Worm (Caenorhabditis elegans) whole organism, L3 larva: ENCODE results near the gene T04A8.18.

Source experiments
- R02D3.7 ChIP-seq: fragments of 150-350 bp; optimal IDR thresholded peaks from 2 replicates; lab custom pipeline; 2014; ENCODE audit warnings: missing biosample characterization, missing genetic modification characterization
- ZK546.5 ChIP-seq: sonication (generic microtip); optimal IDR thresholded peaks from 2 replicates; lab custom pipeline; 2017; ENCODE audit warnings: missing biosample characterization, missing genetic modification characterization
- ama-1 ChIP-seq: fragments of 150-350 bp; optimal IDR thresholded peaks from 2 replicates; lab custom pipeline; 2018
- ceh-16 ChIP-seq: sonication (generic microtip); optimal IDR thresholded peaks from 2 replicates; lab custom pipeline; 2017; ENCODE audit warnings: missing biosample characterization, missing genetic modification characterization
- ceh-28 ChIP-seq: fragments of 150-350 bp; optimal IDR thresholded peaks from 2 replicates; lab custom pipeline; 2014; ENCODE audit warnings: missing biosample characterization, missing genetic modification reagents, missing genetic modification characterization
- ceh-82 ChIP-seq: fragments of 150-350 bp; optimal IDR thresholded peaks from 2 replicates; lab custom pipeline; 2014; ENCODE audit warnings: missing biosample characterization, missing genetic modification characterization
- ceh-9 ChIP-seq: sonication (generic microtip); optimal IDR thresholded peaks from 2 replicates; lab custom pipeline; 2018; ENCODE audit warnings: missing biosample characterization, missing genetic modification characterization
- daf-12 ChIP-seq: fragments of 150-350 bp; optimal IDR thresholded peaks from 2 replicates; lab custom pipeline; 2014; ENCODE audit warnings: missing biosample characterization, missing genetic modification reagents, missing genetic modification characterization
- egl-5 ChIP-seq: fragments of 150-350 bp; optimal IDR thresholded peaks from 2 replicates; lab custom pipeline; 2017; ENCODE audit warnings: missing biosample characterization, missing genetic modification reagents, missing genetic modification characterization, inconsistent platforms
- elt-1 ChIP-seq: fragments of 150-350 bp; optimal IDR thresholded peaks from 2 replicates; lab custom pipeline; 2014; ENCODE audit warnings: missing biosample characterization, missing genetic modification characterization
- elt-2 ChIP-seq: sonication (generic microtip); optimal IDR thresholded peaks from 2 replicates; lab custom pipeline; 2016; ENCODE audit warnings: missing genetic modification reagents, mild to moderate bottlenecking, missing genetic modification characterization, missing compliant biosample characterization
- elt-3 ChIP-seq, 3 experiments: fragments of 150-350 bp in 1 of 3; sonication (generic microtip) in 2 of 3; optimal IDR thresholded peaks; 2 replicates in 2 of 3; 4 replicates in 1 of 3; lab custom pipeline; 2014 to 2017; ENCODE audit warnings: missing biosample characterization in 3 of 3, missing genetic modification characterization in 3 of 3
- eor-1 ChIP-seq, 2 experiments: fragments of 150-350 bp; optimal IDR thresholded peaks; 2 replicates each; lab custom pipeline; 2014 to 2018; ENCODE audit warnings: missing biosample characterization in 2 of 2, missing genetic modification characterization in 2 of 2
- fkh-10 ChIP-seq: sonication (generic microtip); optimal IDR thresholded peaks from 2 replicates; lab custom pipeline; 2017; ENCODE audit warnings: missing biosample characterization, missing genetic modification reagents, missing genetic modification characterization
- fkh-2 ChIP-seq: fragments of 150-350 bp; optimal IDR thresholded peaks from 2 replicates; lab custom pipeline; 2014; ENCODE audit warnings: missing biosample characterization, missing genetic modification reagents, missing genetic modification characterization
- fos-1 ChIP-seq: fragments of 150-350 bp; optimal IDR thresholded peaks from 2 replicates; lab custom pipeline; 2014; ENCODE audit warnings: missing biosample characterization, missing genetic modification characterization
- hmg-11 ChIP-seq: sonication (generic microtip); optimal IDR thresholded peaks from 2 replicates; lab custom pipeline; 2016; ENCODE audit warnings: missing genetic modification characterization, missing compliant biosample characterization
- jun-1 ChIP-seq: fragments of 150-350 bp; optimal IDR thresholded peaks from 2 replicates; lab custom pipeline; 2014; ENCODE audit warnings: missing biosample characterization, missing genetic modification reagents, missing genetic modification characterization
- lin-15B ChIP-seq: fragments of 150-350 bp; optimal IDR thresholded peaks from 2 replicates; lab custom pipeline; 2014; ENCODE audit warnings: missing biosample characterization, missing genetic modification characterization
- lin-39 ChIP-seq: fragments of 150-350 bp; optimal IDR thresholded peaks from 2 replicates; lab custom pipeline; 2018; ENCODE audit warnings: missing biosample characterization, missing genetic modification reagents, missing genetic modification characterization
- lsy-12 ChIP-seq: sonication (generic microtip); optimal IDR thresholded peaks from 2 replicates; lab custom pipeline; 2016; ENCODE audit warnings: mild to moderate bottlenecking, missing genetic modification characterization, missing compliant biosample characterization
- mdl-1 ChIP-seq: fragments of 150-350 bp; optimal IDR thresholded peaks from 2 replicates; lab custom pipeline; 2014; ENCODE audit warnings: missing biosample characterization, missing genetic modification characterization
- mml-1 ChIP-seq: fragments of 150-350 bp; sonication (generic microtip); optimal IDR thresholded peaks from 3 replicates; lab custom pipeline; 2014; ENCODE audit warnings: missing biosample characterization, missing genetic modification characterization
- nfya-1 ChIP-seq: sonication (generic microtip); optimal IDR thresholded peaks from 2 replicates; lab custom pipeline; 2017; ENCODE audit warnings: missing genetic modification characterization, mild to moderate bottlenecking, missing compliant biosample characterization, antibody characterized with exemption, moderate library complexity; ENCODE audit not compliant: insufficient read depth
- nhr-11 ChIP-seq: fragments of 150-350 bp; optimal IDR thresholded peaks from 2 replicates; lab custom pipeline; 2014; ENCODE audit warnings: missing biosample characterization, missing genetic modification characterization
- nhr-12 ChIP-seq: fragments of 150-350 bp; optimal IDR thresholded peaks from 2 replicates; lab custom pipeline; 2014; ENCODE audit warnings: missing biosample characterization, missing genetic modification characterization
- nhr-23 ChIP-seq: fragments of 150-350 bp; optimal IDR thresholded peaks from 2 replicates; lab custom pipeline; 2014; ENCODE audit warnings: missing biosample characterization, missing genetic modification reagents, missing genetic modification characterization
- nhr-237 ChIP-seq: fragments of 150-350 bp; optimal IDR thresholded peaks from 2 replicates; lab custom pipeline; 2014; ENCODE audit warnings: missing biosample characterization, missing genetic modification characterization
- nhr-25 ChIP-seq: sonication (generic microtip); optimal IDR thresholded peaks from 2 replicates; lab custom pipeline; 2017; ENCODE audit warnings: missing biosample characterization, missing genetic modification characterization
- nhr-43 ChIP-seq: sonication (generic microtip); optimal IDR thresholded peaks from 2 replicates; lab custom pipeline; 2016; ENCODE audit warnings: mild to moderate bottlenecking, missing genetic modification characterization, missing compliant biosample characterization; ENCODE audit not compliant: poor library complexity, severe bottlenecking
- nhr-67 ChIP-seq: fragments of 150-350 bp; optimal IDR thresholded peaks from 2 replicates; lab custom pipeline; 2014; ENCODE audit warnings: missing biosample characterization, missing genetic modification characterization
- nhr-76 ChIP-seq: fragments of 150-350 bp; sonication (generic microtip); optimal IDR thresholded peaks from 5 replicates; lab custom pipeline; 2014; ENCODE audit warnings: missing biosample characterization, missing genetic modification characterization
- nhr-77 ChIP-seq: fragments of 150-350 bp; optimal IDR thresholded peaks from 2 replicates; lab custom pipeline; 2014; ENCODE audit warnings: missing biosample characterization, missing genetic modification characterization
- pha-4 ChIP-seq: fragments of 150-350 bp; optimal IDR thresholded peaks from 2 replicates; lab custom pipeline; 2014; ENCODE audit warnings: missing biosample characterization, missing genetic modification reagents, missing genetic modification characterization
- pqm-1 ChIP-seq: fragments of 150-350 bp; optimal IDR thresholded peaks from 2 replicates; lab custom pipeline; 2017; ENCODE audit warnings: missing biosample characterization, missing genetic modification characterization, inconsistent platforms
- sea-2 ChIP-seq: fragments of 150-350 bp; sonication (generic microtip); optimal IDR thresholded peaks from 4 replicates; lab custom pipeline; 2014; ENCODE audit warnings: missing biosample characterization, missing genetic modification reagents, missing genetic modification characterization
- skn-1 ChIP-seq: fragments of 150-350 bp; optimal IDR thresholded peaks from 2 replicates; lab custom pipeline; 2014; ENCODE audit warnings: missing biosample characterization, missing genetic modification characterization
- snpc-4 ChIP-seq: fragments of 150-350 bp; optimal IDR thresholded peaks from 2 replicates; lab custom pipeline; 2014; ENCODE audit warnings: missing biosample characterization, missing genetic modification characterization
- tbx-2 ChIP-seq: sonication (generic microtip); optimal IDR thresholded peaks from 2 replicates; lab custom pipeline; 2016; ENCODE audit warnings: mild to moderate bottlenecking, missing genetic modification characterization, missing compliant biosample characterization
- unc-39 ChIP-seq: sonication (generic microtip); optimal IDR thresholded peaks from 4 replicates; lab custom pipeline; 2017; ENCODE audit warnings: missing biosample characterization, missing genetic modification characterization
- zag-1 ChIP-seq: fragments of 150-350 bp; optimal IDR thresholded peaks from 2 replicates; lab custom pipeline; 2014; ENCODE audit warnings: missing biosample characterization, missing genetic modification characterization
- ztf-11 ChIP-seq: fragments of 150-350 bp; optimal IDR thresholded peaks from 2 replicates; lab custom pipeline; 2014; ENCODE audit warnings: missing biosample characterization, missing genetic modification characterization
- ztf-4 ChIP-seq: fragments of 150-350 bp; optimal IDR thresholded peaks from 2 replicates; lab custom pipeline; 2014; ENCODE audit warnings: missing biosample characterization, missing genetic modification characterization

T04A8.18 gene

DNA sequence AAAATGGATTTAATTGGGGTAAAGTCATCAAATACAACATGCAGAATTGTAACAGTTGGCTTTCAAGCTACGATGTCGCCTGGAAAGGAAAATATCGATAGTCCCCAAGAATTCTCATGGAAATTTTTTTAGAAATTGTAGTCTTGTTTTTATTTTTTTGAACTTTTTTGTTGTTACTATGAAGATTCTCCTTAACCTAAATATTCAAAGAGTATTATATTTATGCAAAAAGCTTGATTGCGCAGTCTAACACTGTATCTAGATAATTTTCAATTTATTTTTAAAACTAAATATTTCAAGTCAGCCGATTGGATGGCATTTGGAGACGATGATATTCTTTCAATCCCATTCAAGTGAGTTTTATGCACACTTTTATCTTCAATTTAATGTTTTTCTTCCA, 3.8 kb upstream of the T04A8.18 start, which contains the start of gene pgap-2:
pgap-2 (plus strand) TSS at position 301 of the 400 bp plus-strand sequence.
- TF ChIP-seq ceh-16 (tag; lab: Kevin White, UChicago): no peak
- no peak for TF ChIP-seq elt-3 (tag; optimal IDR thresholded peaks at IDR 0.05; lab: Kevin White, UChicago)
- TF ChIP-seq nhr-43 (tag; lab: Kevin White, UChicago): no peak
- TF ChIP-seq pha-4 (tag; lab: Kevin White, UChicago): no peak
- no peak for TF ChIP-seq lin-15B (tag; lab: Kevin White, UChicago)
- no peak for TF ChIP-seq fkh-2
- no peak for TF ChIP-seq nhr-237
- TF ChIP-seq nfya-1 (tag; lab: Kevin White, UChicago): no peak
- no peak for TF ChIP-seq ztf-11 (tag; lab: Kevin White, UChicago)
- no peak for TF ChIP-seq elt-1 (tag; lab: Kevin White, UChicago)
- no peak for TF ChIP-seq elt-2 (tag; lab: Kevin White, UChicago)
- TF ChIP-seq daf-12 (tag; lab: Kevin White, UChicago): no peak
- TF ChIP-seq ceh-9 (tag; lab: Kevin White, UChicago): no peak
- no peak for TF ChIP-seq eor-1 (tag; optimal IDR thresholded peaks at IDR 0.05; lab: Kevin White, UChicago)
- no peak for TF ChIP-seq ztf-4
- TF ChIP-seq hmg-11: no peak

DNA sequence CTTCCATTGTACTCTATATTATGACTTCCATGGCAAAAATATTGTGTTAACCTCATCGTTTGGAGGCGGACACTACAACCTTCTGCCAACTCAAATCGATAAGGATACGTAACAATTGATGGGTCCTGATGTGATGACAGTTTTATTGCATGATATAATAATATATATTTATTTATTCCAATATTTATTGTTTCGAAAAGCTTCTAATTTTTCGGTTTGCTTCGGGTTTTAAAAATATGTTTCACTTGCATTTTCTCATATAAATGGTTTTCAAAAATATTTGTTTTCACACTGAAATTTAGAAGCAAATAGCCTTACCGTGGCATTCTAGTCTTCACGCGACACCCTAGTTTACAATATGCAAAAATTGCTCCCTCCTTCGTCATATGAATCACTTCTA, 2.3 kb upstream of the T04A8.18 start, which contains the start of gene T04A8.13:
T04A8.13 (plus strand) TSS at position 301 of the 400 bp plus-strand sequence.
- TF ChIP-seq ama-1 (no peak), mml-1 (no peak), ztf-4 (no peak), ZK546.5 (tag; lab: Kevin White, UChicago) (no peak), sea-2 (GFP tag; lab: Kevin White, UChicago) (no peak), fkh-10 (GFP tag; lab: Kevin White, UChicago) (no peak), ceh-28 (tag; lab: Kevin White, UChicago) (no peak), fos-1 (tag; lab: Kevin White, UChicago) (no peak), elt-3 (tag; optimal IDR thresholded peaks at IDR 0.05; lab: Kevin White, UChicago) (no peak), ztf-11 (tag; lab: Kevin White, UChicago) (no peak), pha-4 (tag; lab: Kevin White, UChicago) (no peak), jun-1 (tag; lab: Kevin White, UChicago) (no peak), elt-1 (tag; lab: Kevin White, UChicago) (no peak), nfya-1 (tag; lab: Kevin White, UChicago) (no peak), egl-5 (no peak), nhr-11 (tag; lab: Kevin White, UChicago) (no peak), ceh-9 (tag; lab: Kevin White, UChicago) (no peak)

DNA sequence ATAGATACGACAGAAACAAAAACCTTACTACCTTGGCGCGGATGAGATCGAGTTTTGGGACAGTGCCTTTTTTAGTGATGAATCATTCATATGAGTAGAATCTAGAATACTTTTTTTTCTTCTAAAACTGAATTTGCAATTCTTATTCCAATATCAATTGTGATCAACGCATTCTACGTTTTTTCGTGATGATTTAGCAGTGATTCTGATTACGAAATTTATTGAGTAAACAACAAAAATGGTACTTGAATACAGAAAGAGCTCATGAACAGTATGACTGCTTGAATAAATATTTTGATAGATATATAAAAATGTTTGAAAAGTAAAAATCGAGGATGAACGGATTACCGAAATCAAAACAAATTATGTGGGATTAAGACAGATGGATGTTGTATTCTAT, 6.1 kb downstream of the T04A8.18 start, which contains the start of gene him-18:
him-18 (minus strand) TSS at position 101 of the 400 bp plus-strand sequence.
- no peak for TF ChIP-seq snpc-4 (tag; lab: Kevin White, UChicago)
- TF ChIP-seq elt-1 (tag; lab: Kevin White, UChicago): no peak
- no peak for TF ChIP-seq elt-2 (tag; lab: Kevin White, UChicago)
- TF ChIP-seq ceh-16 (tag; lab: Kevin White, UChicago): no peak
- TF ChIP-seq ZK546.5 (tag; lab: Kevin White, UChicago): no peak

DNA sequence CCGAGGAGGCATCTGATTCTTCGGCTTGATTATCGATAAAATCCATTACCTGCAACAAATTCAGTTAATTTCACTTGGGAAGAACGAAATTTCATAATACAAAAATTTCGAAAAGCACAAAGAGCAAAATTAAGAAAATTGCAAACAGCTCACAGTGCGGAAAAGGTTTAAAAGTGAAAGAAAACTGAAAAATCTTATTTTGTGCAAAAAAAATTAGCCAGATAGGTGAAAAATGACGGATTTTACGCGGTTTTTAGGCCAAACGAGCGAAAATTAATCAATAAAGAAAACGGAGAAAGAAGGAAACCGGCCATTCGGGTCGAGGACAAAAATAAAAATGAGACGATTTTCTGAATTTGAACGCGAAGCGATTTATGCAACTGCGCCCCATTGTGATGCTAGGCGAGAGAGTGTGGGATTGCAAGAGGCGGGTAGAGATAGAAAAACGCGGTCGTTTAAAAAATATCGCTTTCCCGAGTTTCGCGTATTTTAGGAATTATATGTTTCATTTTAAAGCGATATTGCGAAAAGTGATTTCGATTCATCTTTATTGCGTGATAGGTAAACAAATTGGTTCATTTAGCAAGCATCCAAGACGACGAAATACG, 11.7 kb downstream of the T04A8.18 start, which contains the start of gene emb-5:
emb-5 (minus strand) TSS at position 51 of the 608 bp plus-strand sequence.
- TF ChIP-seq pqm-1 (tag; lab: Kevin White, UChicago) (no peak), elt-1 (tag; lab: Kevin White, UChicago) (no peak), ceh-9 (tag; lab: Kevin White, UChicago) (no peak), ceh-28 (tag; lab: Kevin White, UChicago) (no peak), fkh-10 (GFP tag; lab: Kevin White, UChicago) (no peak), mml-1 (no peak), pha-4 (tag; lab: Kevin White, UChicago) (no peak), nhr-23 (tag; lab: Kevin White, UChicago) (peak; percentile 53), lin-15B (tag; lab: Kevin White, UChicago) (peak; percentile 81), nhr-76 (no peak), elt-2 (tag; lab: Kevin White, UChicago) (no peak), ceh-82 (no peak), ama-1 (no peak), zag-1 (tag; lab: Kevin White, UChicago) (no peak), nhr-11 (tag; lab: Kevin White, UChicago) (no peak), ztf-11 (tag; lab: Kevin White, UChicago) (no peak), skn-1 (no peak), lsy-12 (tag; lab: Kevin White, UChicago) (no peak), mdl-1 (no peak), snpc-4 (tag; lab: Kevin White, UChicago) (no peak), nhr-25 (tag; lab: Kevin White, UChicago) (peak; percentile 54), tbx-2 (tag; lab: Kevin White, UChicago) (no peak), nhr-67 (tag; lab: Kevin White, UChicago) (no peak), ceh-16 (tag; lab: Kevin White, UChicago) (no peak), ZK546.5 (tag; lab: Kevin White, UChicago) (no peak), unc-39 (tag; lab: Kevin White, UChicago) (no peak), eor-1 (tag; optimal IDR thresholded peaks at IDR 0.05; lab: Kevin White, UChicago) (no peak), lin-39 (peak; percentile 73), fkh-2 (no peak), nhr-77 (no peak), egl-5 (peak; percentile 35), R02D3.7 (tag; lab: Kevin White, UChicago) (peak; percentile 58), nhr-12 (tag; lab: Kevin White, UChicago) (no peak)
